Fruit fly (Drosophila melanogaster): ENCODE data around the gene Cht7.

Gene Cht7

DNA sequence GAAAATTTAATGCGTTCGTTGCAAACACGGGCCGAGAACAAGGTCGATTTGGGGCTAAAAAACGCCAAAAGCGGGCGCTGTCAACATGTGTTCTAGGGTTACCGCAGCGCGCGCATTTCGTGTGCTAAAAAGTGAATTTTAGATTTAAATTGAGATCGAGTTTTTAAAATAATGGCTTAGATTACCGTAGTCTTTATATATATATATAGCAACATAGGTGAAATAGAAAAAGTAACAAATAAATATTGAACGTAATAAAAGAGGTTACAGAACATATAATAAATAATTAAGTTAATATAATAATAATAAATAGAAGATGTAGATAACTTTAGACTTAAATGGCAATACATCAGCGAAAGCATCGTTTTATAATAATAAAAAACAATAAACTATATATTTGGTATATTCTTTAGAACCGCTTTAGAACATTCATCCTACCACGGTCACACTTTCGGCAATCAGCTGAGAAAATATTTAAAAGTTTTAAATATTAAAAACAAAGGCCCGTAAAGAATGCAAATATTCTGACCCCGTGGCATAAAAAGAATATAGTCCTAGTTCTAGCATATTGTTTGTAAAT lies 36.7 kb upstream of the Cht7 start, which contains the start of the genes CG11537 and Alg2 (continued):
- TF ChIP-seq CG9797 (GFP tag; optimal IDR thresholded peaks at IDR 0.05) = peak; percentile 66
- peak; percentile 36 for TF ChIP-seq E2f2 (GFP tag; IDR thresholded peaks at IDR 0.05)
- no peak for TF ChIP-seq Side (GFP tag; optimal IDR thresholded peaks at IDR 0.05)
- peak; percentile 38 for TF ChIP-seq unpg (GFP tag; optimal IDR thresholded peaks at IDR 0.05)
- TF ChIP-seq tin (GFP tag; optimal IDR thresholded peaks at IDR 0.05) = peak; percentile 42
- TF ChIP-seq lilli (GFP tag; optimal IDR thresholded peaks at IDR 0.05) = peak; percentile 38
- peak; percentile 21 for TF ChIP-seq D19A (tag; optimal IDR thresholded peaks at IDR 0.05)
- TF ChIP-seq Dek (tag; optimal IDR thresholded peaks at IDR 0.05) = peak; percentile 12
- peak in 1 of 2 experiments; percentile 80 for TF ChIP-seq crp (GFP tag; optimal IDR thresholded peaks at IDR 0.05)
- no peak for TF ChIP-seq chif (GFP tag; optimal IDR thresholded peaks at IDR 0.05)
- peak; percentile 26 for TF ChIP-seq CG30020 (tag; optimal IDR thresholded peaks at IDR 0.05)
- TF ChIP-seq CG12942 (GFP tag; optimal IDR thresholded peaks at IDR 0.05) = no peak
- peak; percentile 81 for TF ChIP-seq trem (tag; optimal IDR thresholded peaks at IDR 0.05)
- TF ChIP-seq CG17802 (tag; optimal IDR thresholded peaks at IDR 0.05) = peak; percentile 49
- TF ChIP-seq Xrp1 (GFP tag; IDR thresholded peaks at IDR 0.05) = peak; percentile 17; the same call in 1 of the 2 replicates
- no peak for TF ChIP-seq Ravus (GFP tag; IDR thresholded peaks at IDR 0.05)
- TF ChIP-seq gfzf (GFP tag; optimal IDR thresholded peaks at IDR 0.05) = peak; percentile 69
- peak; percentile 42 for TF ChIP-seq CG2678 (tag; optimal IDR thresholded peaks at IDR 0.05)
- TF ChIP-seq sob (GFP tag; IDR thresholded peaks at IDR 0.05) = no peak
- TF ChIP-seq CG32532 (GFP tag; IDR thresholded peaks at IDR 0.05) = peak; percentile 52
- TF ChIP-seq slbo (GFP tag; IDR thresholded peaks at IDR 0.05) = peak; percentile 75
- TF ChIP-seq croc (GFP tag; conservative IDR thresholded peaks at IDR 0.05) = no peak
- TF ChIP-seq CG8388 (GFP tag; optimal IDR thresholded peaks at IDR 0.05) = peak; percentile 17
- TF ChIP-seq CG15601 (tag; optimal IDR thresholded peaks at IDR 0.05) = peak; percentile 32
- peak; percentile 4 for TF ChIP-seq sug (tag; optimal IDR thresholded peaks at IDR 0.05)
- TF ChIP-seq bbx (GFP tag; IDR thresholded peaks at IDR 0.05; ENCODE audit: partially characterized antibody) = no peak
- TF ChIP-seq bcd (GFP tag; optimal IDR thresholded peaks at IDR 0.05) = peak; percentile 15
- peak; percentile 66 for TF ChIP-seq CG8924 (tag; optimal IDR thresholded peaks at IDR 0.05)
- TF ChIP-seq CG6813 (GFP tag; optimal IDR thresholded peaks at IDR 0.05) = no peak
- no peak for TF ChIP-seq CG8290 (GFP tag; optimal IDR thresholded peaks at IDR 0.05)
- peak in 1 of 2 experiments; percentile 33 for TF ChIP-seq CG8290 (tag; optimal IDR thresholded peaks at IDR 0.05)
- TF ChIP-seq H2.0 (GFP tag; IDR thresholded peaks at IDR 0.05) = 0 out of 2 replicates have a peak, but pooled peaks have one; percentile 7
- TF ChIP-seq phol (tag; optimal IDR thresholded peaks at IDR 0.05) = peak; percentile 44
- peak; percentile 28; the same call in 1 of the 2 replicates for TF ChIP-seq amos (GFP tag; IDR thresholded peaks at IDR 0.05; ENCODE audit: partially characterized antibody)
- TF ChIP-seq Tbp (GFP tag; optimal IDR thresholded peaks at IDR 0.05) = peak; percentile 46
- TF ChIP-seq CG15696 (tag; optimal IDR thresholded peaks at IDR 0.05) = peak; percentile 0
- peak; percentile 13 for TF ChIP-seq az2 (GFP tag; optimal IDR thresholded peaks at IDR 0.05)
- TF ChIP-seq Blimp-1 (GFP tag; optimal IDR thresholded peaks at IDR 0.05) = peak; percentile 21
- TF ChIP-seq bowl (GFP tag; IDR thresholded peaks at IDR 0.05) = no peak
- TF ChIP-seq ranshi (GFP tag; IDR thresholded peaks at IDR 0.05) = no peak
- TF ChIP-seq CG15269 (tag; optimal IDR thresholded peaks at IDR 0.05) = peak; percentile 26
- TF ChIP-seq Max (GFP tag; optimal IDR thresholded peaks at IDR 0.05) = peak; percentile 28
- peak; percentile 56 for TF ChIP-seq Rfx (GFP tag; IDR thresholded peaks at IDR 0.05)
- TF ChIP-seq CG5245 (GFP tag; optimal IDR thresholded peaks at IDR 0.05) = no peak
- TF ChIP-seq Nf-YB (GFP tag; optimal IDR thresholded peaks at IDR 0.05) = peak; percentile 33
- peak; percentile 12 for TF ChIP-seq CG18476 (GFP tag; optimal IDR thresholded peaks at IDR 0.05)
- peak; percentile 39 for TF ChIP-seq CG9727 (GFP tag; optimal IDR thresholded peaks at IDR 0.05)
- no peak for TF ChIP-seq CG7556 (GFP tag; optimal IDR thresholded peaks at IDR 0.05)
- peak; percentile 62; the same call in 2 of the 3 replicates for TF ChIP-seq row (GFP tag; IDR thresholded peaks at IDR 0.05)
- peak in 1 of 2 experiments; percentile 6 for TF ChIP-seq insv (GFP tag; optimal IDR thresholded peaks at IDR 0.05)

Data from whole organism, embryonic.